Worm (Caenorhabditis elegans) whole organism, young adult: ENCODE data around the gene ztf-7.
A peak's percentile ranks its signal among the peaks of the same experiment; 100 is the strongest.

Experiments
- B0035.1 ChIP-seq: sonication (generic microtip); optimal IDR thresholded peaks from 2 replicates; lab custom pipeline; 2016; ENCODE audit warnings: missing genetic modification characterization, mild to moderate bottlenecking, missing compliant biosample characterization, missing genotype, missing genetic modification reagents
- D2030.7 ChIP-seq: fragments of 200-800 bp; sonication (Bioruptor generic); IDR thresholded peaks from 2 replicates; pipeline ENCODE4 v1.3.6; 2022; ENCODE audit warnings: missing genetic modification reagents, missing genetic modification characterization, missing compliant biosample characterization
- F10E7.11 ChIP-seq: sonication (generic microtip); optimal IDR thresholded peaks from 2 replicates; lab custom pipeline; 2017; ENCODE audit warnings: mild to moderate bottlenecking, missing genetic modification characterization, moderate library complexity, missing compliant biosample characterization
- F23B12.7 ChIP-seq: sonication (generic microtip); optimal IDR thresholded peaks from 2 replicates; lab custom pipeline; 2017; ENCODE audit warnings: missing genetic modification characterization, mild to moderate bottlenecking, missing compliant biosample characterization, antibody characterized with exemption, moderate library complexity; ENCODE audit not compliant: insufficient read depth
- F57A8.1 ChIP-seq: fragments of 200-800 bp; sonication (Bioruptor generic); optimal IDR thresholded peaks from 2 replicates; lab custom pipeline; 2018; ENCODE audit warnings: mild to moderate bottlenecking, missing genetic modification characterization, moderate library complexity, missing compliant biosample characterization
- K12H6.12 ChIP-seq: fragments of 200-800 bp; sonication (Bioruptor generic); optimal IDR thresholded peaks from 2 replicates; lab custom pipeline; 2018; ENCODE audit warnings: mild to moderate bottlenecking, missing genetic modification characterization, missing compliant biosample characterization
- T26A5.8 ChIP-seq: sonication (generic microtip); optimal IDR thresholded peaks from 2 replicates; lab custom pipeline; 2016; ENCODE audit warnings: missing genetic modification characterization, missing compliant biosample characterization
- Y67H2A.10 ChIP-seq: fragments of 200-800 bp; sonication (Bioruptor generic); conservative IDR thresholded peaks from 2 replicates; pipeline ENCODE4 v1.3.6; 2022; ENCODE audit warnings: missing genetic modification reagents, missing genetic modification characterization, missing compliant biosample characterization
- ZK185.1 ChIP-seq: sonication (generic microtip); optimal IDR thresholded peaks from 2 replicates; lab custom pipeline; 2016; ENCODE audit warnings: mild to moderate bottlenecking, missing genetic modification characterization, missing compliant biosample characterization; ENCODE audit not compliant: poor library complexity, severe bottlenecking
- atf-7 ChIP-seq: sonication (generic microtip); optimal IDR thresholded peaks from 2 replicates; lab custom pipeline; 2017; ENCODE audit warnings: mild to moderate bottlenecking, missing genetic modification characterization, missing compliant biosample characterization
- athp-1 ChIP-seq: sonication (generic microtip); optimal IDR thresholded peaks from 2 replicates; lab custom pipeline; 2017; ENCODE audit warnings: mild to moderate bottlenecking, missing genetic modification characterization, missing compliant biosample characterization
- attf-3 ChIP-seq: fragments of 200-800 bp; sonication (Bioruptor generic); conservative IDR thresholded peaks from 2 replicates; pipeline ENCODE4 v1.3.6; 2022; ENCODE audit warnings: missing genetic modification reagents, missing genetic modification characterization, missing compliant biosample characterization
- attf-6 ChIP-seq: fragments of 200-800 bp; sonication (Bioruptor generic); IDR thresholded peaks from 2 replicates; pipeline ENCODE4 v1.3.6; 2022; ENCODE audit warnings: missing genetic modification reagents, missing genetic modification characterization, missing compliant biosample characterization
- ccch-3 ChIP-seq: fragments of 200-800 bp; sonication (Bioruptor generic); optimal IDR thresholded peaks from 2 replicates; lab custom pipeline; 2018; ENCODE audit warnings: mild to moderate bottlenecking, missing genetic modification characterization, missing compliant biosample characterization
- ceh-40 ChIP-seq: fragments of 200-800 bp; sonication (Bioruptor generic); IDR thresholded peaks from 2 replicates; pipeline ENCODE4 v1.3.6; 2022; ENCODE audit warnings: missing genetic modification characterization, missing compliant biosample characterization
- ceh-79 ChIP-seq: sonication (generic microtip); optimal IDR thresholded peaks from 2 replicates; lab custom pipeline; 2017; ENCODE audit warnings: mild to moderate bottlenecking, missing genetic modification characterization, missing compliant biosample characterization
- die-1 ChIP-seq: sonication (generic microtip); optimal IDR thresholded peaks from 2 replicates; lab custom pipeline; 2016; ENCODE audit warnings: missing genotype, mild to moderate bottlenecking, missing genetic modification characterization, missing compliant biosample characterization
- dpff-1 ChIP-seq: sonication (generic microtip); optimal IDR thresholded peaks from 2 replicates; lab custom pipeline; 2017; ENCODE audit warnings: mild to moderate bottlenecking, missing genetic modification characterization, missing compliant biosample characterization
- ets-4 ChIP-seq: fragments of 200-800 bp; sonication (Bioruptor generic); optimal IDR thresholded peaks from 2 replicates; lab custom pipeline; 2018; ENCODE audit warnings: mild to moderate bottlenecking, missing genetic modification characterization, missing compliant biosample characterization
- him-1 ChIP-seq: sonication (generic microtip); optimal IDR thresholded peaks from 2 replicates; lab custom pipeline; 2016; ENCODE audit warnings: missing genotype, missing genetic modification reagents, missing genetic modification characterization, missing compliant biosample characterization
- hmg-1.2 ChIP-seq: fragments of 200-800 bp; sonication (Bioruptor generic); IDR thresholded peaks from 2 replicates; pipeline ENCODE4 v1.3.6; 2022; ENCODE audit warnings: missing genetic modification reagents, missing genetic modification characterization, missing compliant biosample characterization
- hsf-1 ChIP-seq: fragments of 200-800 bp; sonication (Bioruptor generic); IDR thresholded peaks from 2 replicates; pipeline ENCODE4 v1.3.6; 2022; ENCODE audit warnings: missing genetic modification reagents, missing genetic modification characterization, missing compliant biosample characterization
- let-607 ChIP-seq, 2 experiments: fragments of 200-800 bp in 1 of 2; sonication (Bioruptor generic) in 1 of 2; sonication (generic microtip) in 1 of 2; optimal IDR thresholded peaks; 2 replicates each; lab custom pipeline; 2016 to 2018; ENCODE audit warnings: mild to moderate bottlenecking in 2 of 2, missing compliant biosample characterization in 2 of 2, missing genetic modification characterization in 2 of 2, moderate library complexity in 2 of 2, missing genotype in 1 of 2
- lin-35 ChIP-seq, 3 experiments: fragments of 150-350 bp in 2 of 3; sonication (generic microtip) in 1 of 3; optimal IDR thresholded peaks; 2 replicates each; lab custom pipeline; 2014 to 2018; ENCODE audit warnings: missing biosample characterization in 3 of 3, missing genetic modification characterization in 3 of 3, missing genetic modification reagents in 3 of 3
- lin-54 ChIP-seq: fragments of 200-800 bp; sonication (Bioruptor generic); optimal IDR thresholded peaks from 2 replicates; lab custom pipeline; 2018; ENCODE audit warnings: mild to moderate bottlenecking, missing genetic modification characterization, missing compliant biosample characterization
- mxl-1 ChIP-seq: sonication (generic microtip); optimal IDR thresholded peaks from 2 replicates; lab custom pipeline; 2016; ENCODE audit warnings: missing genetic modification characterization, missing compliant biosample characterization
- nhr-120 ChIP-seq: fragments of 200-800 bp; sonication (Bioruptor generic); IDR thresholded peaks from 2 replicates; pipeline ENCODE4 v1.3.6; 2022; ENCODE audit warnings: missing genetic modification characterization, missing compliant biosample characterization
- nhr-179 ChIP-seq: sonication (generic microtip); optimal IDR thresholded peaks from 2 replicates; lab custom pipeline; 2016; ENCODE audit warnings: mild to moderate bottlenecking, missing genetic modification characterization, missing compliant biosample characterization
- nhr-27 ChIP-seq: fragments of 200-800 bp; sonication (Bioruptor generic); optimal IDR thresholded peaks from 2 replicates; lab custom pipeline; 2018; ENCODE audit warnings: mild to moderate bottlenecking, missing genetic modification characterization, moderate library complexity, missing compliant biosample characterization
- nhr-90 ChIP-seq: sonication (generic microtip); optimal IDR thresholded peaks from 2 replicates; lab custom pipeline; 2016; ENCODE audit warnings: missing genotype, mild to moderate bottlenecking, missing genetic modification characterization, missing compliant biosample characterization
- pha-4 ChIP-seq: fragments of 150-350 bp; sonication (generic microtip); optimal IDR thresholded peaks from 2 replicates; lab custom pipeline; 2014; ENCODE audit warnings: missing biosample characterization, missing genetic modification reagents, missing genetic modification characterization
- rcor-1 ChIP-seq: fragments of 200-800 bp; sonication (Bioruptor generic); IDR thresholded peaks from 2 replicates; pipeline ENCODE4 v1.3.6; 2022; ENCODE audit warnings: missing genetic modification reagents, missing genetic modification characterization, missing compliant biosample characterization
- repo-1 ChIP-seq: sonication (generic microtip); optimal IDR thresholded peaks from 2 replicates; lab custom pipeline; 2017; ENCODE audit warnings: mild to moderate bottlenecking, missing genetic modification characterization, missing compliant biosample characterization
- rpc-1 ChIP-seq, 2 experiments: fragments of 150-350 bp in 1 of 2; sonication (generic microtip) in 1 of 2; optimal IDR thresholded peaks; 2 replicates each; lab custom pipeline; 2014 to 2018; ENCODE audit warnings: missing biosample characterization in 1 of 2, missing genetic modification characterization in 1 of 2, missing genetic modification reagents in 1 of 2, missing genotype in 1 of 2
- sdz-38 ChIP-seq: sonication (generic microtip); optimal IDR thresholded peaks from 2 replicates; lab custom pipeline; 2016; ENCODE audit warnings: missing genotype, missing genetic modification characterization, missing compliant biosample characterization
- snpc-1.3 ChIP-seq: sonication (generic microtip); optimal IDR thresholded peaks from 2 replicates; lab custom pipeline; 2017; ENCODE audit warnings: missing genetic modification characterization, mild to moderate bottlenecking, missing compliant biosample characterization, antibody characterized with exemption, moderate library complexity, missing genotype, missing genetic modification reagents; ENCODE audit not compliant: insufficient read depth
- snpc-4 ChIP-seq, 5 experiments: fragments of 150-350 bp in 1 of 5; sonication (generic microtip) in 4 of 5; optimal IDR thresholded peaks; 2 replicates each; lab custom pipeline; 2014 to 2018; ENCODE audit warnings: missing genetic modification characterization in 5 of 5, missing biosample characterization in 3 of 5, antibody characterized with exemption in 2 of 5, mild to moderate bottlenecking in 2 of 5, missing compliant biosample characterization in 2 of 5, missing genotype in 2 of 5, moderate library complexity in 2 of 5, missing genetic modification reagents in 1 of 5
- sptf-2 ChIP-seq: fragments of 200-800 bp; sonication (Bioruptor generic); optimal IDR thresholded peaks from 2 replicates; lab custom pipeline; 2018; ENCODE audit warnings: mild to moderate bottlenecking, missing genetic modification characterization, missing compliant biosample characterization
- tbx-9 ChIP-seq: sonication (generic microtip); optimal IDR thresholded peaks from 2 replicates; lab custom pipeline; 2016; ENCODE audit warnings: borderline replicate concordance, missing genetic modification characterization, inconsistent platforms, missing compliant biosample characterization
- tlf-1 ChIP-seq: fragments of 200-800 bp; sonication (Bioruptor generic); optimal IDR thresholded peaks from 2 replicates; lab custom pipeline; 2018; ENCODE audit warnings: mild to moderate bottlenecking, missing genetic modification characterization, missing compliant biosample characterization
- unc-130 ChIP-seq: sonication (generic microtip); optimal IDR thresholded peaks from 2 replicates; lab custom pipeline; 2016; ENCODE audit warnings: missing genetic modification reagents, missing genetic modification characterization, missing compliant biosample characterization
- zfh-2 ChIP-seq: fragments of 200-800 bp; sonication (Bioruptor generic); conservative IDR thresholded peaks from 2 replicates; pipeline ENCODE4 v1.3.6; 2022; ENCODE audit warnings: missing genetic modification reagents, missing genetic modification characterization, missing compliant biosample characterization
- zim-3 ChIP-seq: sonication (generic microtip); optimal IDR thresholded peaks from 2 replicates; lab custom pipeline; 2017; ENCODE audit warnings: mild to moderate bottlenecking, missing genetic modification characterization, moderate library complexity, missing compliant biosample characterization
- ztf-18 ChIP-seq: sonication (generic microtip); optimal IDR thresholded peaks from 2 replicates; lab custom pipeline; 2016; ENCODE audit warnings: missing genotype, mild to moderate bottlenecking, missing genetic modification characterization, missing compliant biosample characterization
- ztf-22 ChIP-seq: fragments of 200-800 bp; sonication (Bioruptor generic); optimal IDR thresholded peaks from 2 replicates; lab custom pipeline; 2018; ENCODE audit warnings: mild to moderate bottlenecking, missing genetic modification characterization, moderate library complexity, missing compliant biosample characterization
- ztf-25 ChIP-seq: fragments of 200-800 bp; sonication (Bioruptor generic); IDR thresholded peaks from 2 replicates; pipeline ENCODE4 v1.3.6; 2022; ENCODE audit warnings: missing genetic modification reagents, missing genetic modification characterization, missing compliant biosample characterization
- ztf-26 ChIP-seq: sonication (generic microtip); optimal IDR thresholded peaks from 2 replicates; lab custom pipeline; 2017; ENCODE audit warnings: missing genetic modification characterization, missing compliant biosample characterization
- ztf-28 ChIP-seq: fragments of 200-800 bp; sonication (Bioruptor generic); IDR thresholded peaks from 2 replicates; pipeline ENCODE4 v1.3.6; 2022; ENCODE audit warnings: missing genetic modification reagents, missing genetic modification characterization, missing compliant biosample characterization

The ztf-7 gene

DNA sequence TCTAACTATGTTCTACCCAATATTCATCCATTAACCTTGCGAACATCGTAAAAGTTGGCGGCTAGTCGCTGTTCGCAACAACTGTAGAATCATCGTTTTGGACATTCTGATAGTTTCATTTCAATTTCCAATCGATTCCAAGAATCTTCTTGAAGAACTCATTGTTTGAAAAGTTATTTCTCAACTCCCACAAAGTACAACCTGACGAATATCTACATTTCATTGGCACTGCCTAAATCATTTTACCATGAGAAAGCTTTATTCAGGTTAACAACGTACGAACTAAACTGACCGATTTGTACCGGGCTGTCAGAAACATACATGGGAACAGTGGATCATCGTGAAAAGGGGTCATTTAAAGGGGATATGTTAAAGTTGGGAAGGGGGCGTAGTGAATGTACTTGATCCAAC, 2.8 kb downstream of the ztf-7 start, which contains the start of gene F46B6.6 (continued):
- TF ChIP-seq nhr-27 (tag; lab: Kevin White, UChicago) (peak; percentile 22), mxl-1 (no peak), B0035.1 (tag; lab: Kevin White, UChicago) (peak; percentile 3), rcor-1 (GFP tag; lab: Robert Waterston, UW) (no peak), T26A5.8 (tag; lab: Kevin White, UChicago) (no peak), ztf-25 (GFP tag; lab: Robert Waterston, UW) (no peak), ceh-79 (tag; lab: Kevin White, UChicago) (no peak), sdz-38 (tag; lab: Kevin White, UChicago) (no peak), pha-4 (tag; lab: Kevin White, UChicago) (no peak), ztf-28 (GFP tag; lab: Robert Waterston, UW) (no peak), attf-6 (GFP tag; lab: Robert Waterston, UW) (no peak), unc-130 (GFP tag; lab: Kevin White, UChicago) (no peak), ceh-40 (no peak), snpc-1.3 (tag; lab: Kevin White, UChicago) (no peak), ZK185.1 (tag; lab: Kevin White, UChicago) (no peak), repo-1 (tag; lab: Kevin White, UChicago) (peak; percentile 92), ztf-18 (tag; lab: Kevin White, UChicago) (no peak), F10E7.11 (peak; percentile 13), zim-3 (tag; lab: Kevin White, UChicago) (peak; percentile 52), lin-54 (GFP tag; lab: Kevin White, UChicago) (peak; percentile 21), snpc-4 (GFP tag; optimal IDR thresholded peaks at IDR 0.05; lab: Kevin White, UChicago) (peak; percentile 33), snpc-4 (tag; optimal IDR thresholded peaks at IDR 0.05; lab: Kevin White, UChicago) (no peak), atf-7 (tag; lab: Kevin White, UChicago) (peak; percentile 46), attf-3 (no peak), ets-4 (GFP tag; lab: Kevin White, UChicago) (no peak), dpff-1 (tag; lab: Kevin White, UChicago) (no peak), him-1 (tag; lab: Kevin White, UChicago) (no peak), Y67H2A.10 (no peak), athp-1 (tag; lab: Kevin White, UChicago) (peak; percentile 62), tbx-9 (tag; lab: Kevin White, UChicago) (no peak), ccch-3 (GFP tag; lab: Kevin White, UChicago) (no peak), ztf-22 (GFP tag; lab: Kevin White, UChicago) (no peak), nhr-179 (tag; lab: Kevin White, UChicago) (no peak), nhr-120 (GFP tag; lab: Robert Waterston, UW) (no peak), K12H6.12 (tag; lab: Kevin White, UChicago) (no peak), F57A8.1 (GFP tag; lab: Kevin White, UChicago) (no peak), tlf-1 (GFP tag; lab: Kevin White, UChicago) (peak; percentile 12), hmg-1.2 (GFP tag; lab: Robert Waterston, UW) (peak; percentile 27; the same call in 1 of the 2 replicates), zfh-2 (GFP tag; lab: Robert Waterston, UW) (no peak), hsf-1 (GFP tag; lab: Robert Waterston, UW) (peak; percentile 68), sptf-2 (GFP tag; lab: Kevin White, UChicago) (no peak), nhr-90 (tag; lab: Kevin White, UChicago) (no peak), lin-35 (GFP tag; optimal IDR thresholded peaks at IDR 0.05; lab: Kevin White, UChicago) (peak in 1 of 3 experiments; percentile 24), die-1 (peak; percentile 15), D2030.7 (GFP tag; lab: Robert Waterston, UW) (no peak), let-607 (tag; optimal IDR thresholded peaks at IDR 0.05; lab: Kevin White, UChicago) (peak in 1 of 2 experiments; percentile 41), F23B12.7 (tag; lab: Kevin White, UChicago) (no peak), ztf-26 (tag; lab: Kevin White, UChicago) (no peak), rpc-1 (optimal IDR thresholded peaks at IDR 0.05; lab: Kevin White, UChicago) (no peak), rpc-1 (tag; optimal IDR thresholded peaks at IDR 0.05; lab: Kevin White, UChicago) (no peak)
